Worm (Caenorhabditis elegans): Measurements from ENCODE around the gene F59A1.15.
A peak's percentile ranks its signal among the peaks of the same experiment; 100 is the strongest.

Gene F59A1.15

ce11 chrV:17676553-17676952 lies 7.1 kb downstream of the F59A1.15 start, which contains the start of gene str-92:
Gene str-92 (minus strand): TSS chrV:17676653.
- no peak for TF ChIP-seq hlh-12 (tag; optimal IDR thresholded peaks at IDR 0.05)

- no peak for TF ChIP-seq dpff-1 (tag; optimal IDR thresholded peaks at IDR 0.05)
- peak; percentile 57 for TF ChIP-seq hmg-1.2 (GFP tag; IDR thresholded peaks at IDR 0.05)
Observed at ce11 chrV:17673343-17673742, 10.3 kb downstream of the F59A1.15 start, which contains the start of gene str-93. Gene str-93 (minus strand): TSS chrV:17673443.

- TF ChIP-seq sdz-38 (tag; optimal IDR thresholded peaks at IDR 0.05) (no peak), nhr-27 (tag; optimal IDR thresholded peaks at IDR 0.05) (no peak), snpc-3.4 (tag; optimal IDR thresholded peaks at IDR 0.05) (no peak), ztf-6 (GFP tag; IDR thresholded peaks at IDR 0.05) (no peak), nhr-90 (tag; optimal IDR thresholded peaks at IDR 0.05) (no peak), nfya-1 (tag; optimal IDR thresholded peaks at IDR 0.05; ENCODE audit: borderline replicate concordance, insufficient read depth) (no peak), lag-1 (GFP tag; IDR thresholded peaks at IDR 0.05) (no peak), unc-130 (GFP tag; optimal IDR thresholded peaks at IDR 0.05) (no peak), K11D2.4 (GFP tag; IDR thresholded peaks at IDR 0.05) (no peak), efl-1 (GFP tag; optimal IDR thresholded peaks at IDR 0.05) (no peak), dpff-1 (tag; optimal IDR thresholded peaks at IDR 0.05) (no peak), tbx-9 (tag; optimal IDR thresholded peaks at IDR 0.05; ENCODE audit: borderline replicate concordance) (no peak)
Observed at ce11 chrV:17668531-17668930, 15.1 kb downstream of the F59A1.15 start, which contains the start of gene str-89. Gene str-89 (plus strand): TSS chrV:17668831.

- no peak for TF ChIP-seq let-526 (GFP tag; IDR thresholded peaks at IDR 0.05)
- TF ChIP-seq ceh-91 (GFP tag; IDR thresholded peaks at IDR 0.05) = no peak
Observed at ce11 chrV:17667676-17668075, 16.0 kb downstream of the F59A1.15 start, which contains the start of gene F59A1.12. Gene F59A1.12 (minus strand): TSS chrV:17667776.

- TF ChIP-seq D2030.7 (GFP tag; IDR thresholded peaks at IDR 0.05) = no peak
- no peak for TF ChIP-seq attf-6 (GFP tag; IDR thresholded peaks at IDR 0.05)
- no peak for TF ChIP-seq nfya-2 (GFP tag; IDR thresholded peaks at IDR 0.05)
- no peak for TF ChIP-seq xnd-1 (tag; optimal IDR thresholded peaks at IDR 0.05)
- TF ChIP-seq mcd-1 (GFP tag; IDR thresholded peaks at IDR 0.05) = no peak
Observed at ce11 chrV:17665906-17666305, 17.8 kb downstream of the F59A1.15 start, which contains the start of gene F59A1.11. Gene F59A1.11 (minus strand): TSS chrV:17666006.

- TF ChIP-seq F10E7.11 (tag; optimal IDR thresholded peaks at IDR 0.05) (no peak), ztf-6 (GFP tag; IDR thresholded peaks at IDR 0.05) (no peak), nhr-179 (tag; optimal IDR thresholded peaks at IDR 0.05) (no peak), Y67H2A.10 (GFP tag; conservative IDR thresholded peaks at IDR 0.05) (no peak), B0261.1 (tag; optimal IDR thresholded peaks at IDR 0.05) (no peak), tbp1 (GFP tag; optimal IDR thresholded peaks at IDR 0.05) (peak; percentile 56), akir-1 (GFP tag; optimal IDR thresholded peaks at IDR 0.05) (no peak), nhr-27 (tag; optimal IDR thresholded peaks at IDR 0.05) (no peak), nhr-80 (tag; optimal IDR thresholded peaks at IDR 0.05) (no peak), attf-3 (GFP tag; conservative IDR thresholded peaks at IDR 0.05) (no peak), ceh-40 (GFP tag; IDR thresholded peaks at IDR 0.05) (no peak), let-526 (GFP tag; IDR thresholded peaks at IDR 0.05) (no peak), nhr-120 (GFP tag; IDR thresholded peaks at IDR 0.05) (peak; percentile 77; the same call in 1 of the 2 replicates), bed-1 (GFP tag; IDR thresholded peaks at IDR 0.05) (no peak), egl-44 (GFP tag; IDR thresholded peaks at IDR 0.05) (no peak), rpc-1 (optimal IDR thresholded peaks at IDR 0.05) (no peak), rpc-1 (tag; optimal IDR thresholded peaks at IDR 0.05) (peak; percentile 40), aptf-2 (GFP tag; conservative IDR thresholded peaks at IDR 0.05) (no peak), T26A5.8 (tag; optimal IDR thresholded peaks at IDR 0.05) (no peak), K12H6.12 (tag; optimal IDR thresholded peaks at IDR 0.05) (no peak), zfh-2 (GFP tag; conservative IDR thresholded peaks at IDR 0.05) (peak; percentile 67), K11D2.4 (GFP tag; IDR thresholded peaks at IDR 0.05) (no peak), snpc-3.4 (tag; optimal IDR thresholded peaks at IDR 0.05) (no peak), sdz-38 (tag; optimal IDR thresholded peaks at IDR 0.05) (no peak), mcd-1 (GFP tag; IDR thresholded peaks at IDR 0.05) (no peak), lin-40 (tag; optimal IDR thresholded peaks at IDR 0.05) (no peak)
Observed at ce11 chrV:17664367-17664766, 19.3 kb downstream of the F59A1.15 start.
